Worm (Caenorhabditis elegans) whole organism, early embryonic: ENCODE measurements around the gene ZK177.12.

Experiments used
- B0310.2 ChIP-seq: sonication (generic microtip); optimal IDR thresholded peaks from 2 replicates; lab custom pipeline; 2016; ENCODE audit warnings: mild to moderate bottlenecking, missing genetic modification characterization, missing compliant biosample characterization
- aly-1 ChIP-seq: sonication (generic microtip); optimal IDR thresholded peaks from 2 replicates; lab custom pipeline; 2016; ENCODE audit warnings: missing genetic modification characterization, missing compliant biosample characterization
- ama-1 ChIP-seq: fragments of 150-350 bp; optimal IDR thresholded peaks from 2 replicates; lab custom pipeline; 2014
- ceh-13 ChIP-seq: fragments of 200-800 bp; sonication (Bioruptor generic); optimal IDR thresholded peaks from 2 replicates; lab custom pipeline; 2018; ENCODE audit warnings: mild to moderate bottlenecking, missing genetic modification characterization, missing compliant biosample characterization
- flt-1 ChIP-seq: fragments of 200-800 bp; sonication (Bioruptor generic); IDR thresholded peaks from 2 replicates; pipeline ENCODE4 v1.3.6; 2022; ENCODE audit warnings: missing genetic modification characterization, missing compliant biosample characterization
- hmbx-1 ChIP-seq: sonication (generic microtip); optimal IDR thresholded peaks from 2 replicates; lab custom pipeline; 2016; ENCODE audit warnings: mild to moderate bottlenecking, missing genetic modification characterization, missing compliant biosample characterization
- scrt-1 ChIP-seq: fragments of 200-800 bp; sonication (Bioruptor generic); IDR thresholded peaks from 2 replicates; pipeline ENCODE4 v1.3.6; 2022; ENCODE audit warnings: missing genetic modification characterization, missing compliant biosample characterization
- sea-1 ChIP-seq: fragments of 200-800 bp; sonication (Bioruptor generic); conservative IDR thresholded peaks from 2 replicates; pipeline ENCODE4 v1.3.6; 2022; ENCODE audit warnings: missing genetic modification characterization, missing compliant biosample characterization
- tbx-11 ChIP-seq: fragments of 200-800 bp; sonication (Bioruptor generic); IDR thresholded peaks from 2 replicates; pipeline ENCODE4 v1.3.6; 2022; ENCODE audit warnings: missing genetic modification characterization, missing compliant biosample characterization

- TF ChIP-seq B0310.2 (tag; lab: Kevin White, UChicago) (no peak), sea-1 (GFP tag; lab: Robert Waterston, UW) (no peak), ama-1 (lab: Kevin White, UChicago) (no peak), aly-1 (tag; lab: Kevin White, UChicago) (no peak), flt-1 (no peak), hmbx-1 (tag; lab: Kevin White, UChicago) (no peak), scrt-1 (no peak), ceh-13 (GFP tag; lab: Kevin White, UChicago) (no peak), tbx-11 (no peak)
These were observed 8.9 kb upstream of the ZK177.12 start for ce11 chrII:5512473-5513097.
